Worm (Caenorhabditis elegans) whole organism, L2 larva: ENCODE measurements around the gene W01C9.2.

Experiments used
- alr-1 ChIP-seq: fragments of 150-350 bp; optimal IDR thresholded peaks from 2 replicates; lab custom pipeline; 2014; ENCODE audit warnings: missing biosample characterization, missing genetic modification characterization
- ceh-16 ChIP-seq: fragments of 150-350 bp; optimal IDR thresholded peaks from 2 replicates; lab custom pipeline; 2014; ENCODE audit warnings: missing biosample characterization, missing genetic modification characterization
- elt-1 ChIP-seq: fragments of 150-350 bp; optimal IDR thresholded peaks from 2 replicates; lab custom pipeline; 2014; ENCODE audit warnings: missing biosample characterization, missing genetic modification characterization
- mab-5 ChIP-seq: fragments of 150-350 bp; optimal IDR thresholded peaks from 2 replicates; lab custom pipeline; 2014; ENCODE audit warnings: missing biosample characterization, missing genetic modification characterization
- nhr-21 ChIP-seq: fragments of 150-350 bp; optimal IDR thresholded peaks from 2 replicates; lab custom pipeline; 2014; ENCODE audit warnings: missing biosample characterization, missing genetic modification characterization
- nhr-25 ChIP-seq: fragments of 150-350 bp; sonication (generic microtip); optimal IDR thresholded peaks from 3 replicates; lab custom pipeline; 2014; ENCODE audit warnings: missing biosample characterization, missing genetic modification characterization

- TF ChIP-seq ceh-16 (tag; lab: Kevin White, UChicago) (no peak), nhr-21 (no peak), nhr-25 (tag; lab: Kevin White, UChicago) (no peak), mab-5 (tag; lab: Kevin White, UChicago) (no peak), alr-1 (tag; lab: Kevin White, UChicago) (no peak), elt-1 (tag; lab: Kevin White, UChicago) (no peak)
Observed at ce11 chrII:8506759-8507158, 29.4 kb upstream of the W01C9.2 start.
